Worm (Caenorhabditis elegans) whole organism, young adult: ENCODE results near the gene srh-105.

Source experiments
- B0035.1 ChIP-seq: sonication (generic microtip); optimal IDR thresholded peaks from 2 replicates; lab custom pipeline; 2016; ENCODE audit warnings: missing genetic modification characterization, mild to moderate bottlenecking, missing compliant biosample characterization, missing genotype, missing genetic modification reagents
- B0261.1 ChIP-seq: sonication (generic microtip); optimal IDR thresholded peaks from 2 replicates; lab custom pipeline; 2016; ENCODE audit warnings: mild to moderate bottlenecking, missing genetic modification characterization, moderate library complexity, missing compliant biosample characterization
- B0336.3 ChIP-seq: fragments of 200-800 bp; sonication (Bioruptor generic); IDR thresholded peaks from 2 replicates; pipeline ENCODE4 v1.3.6; 2022; ENCODE audit warnings: missing genetic modification characterization, missing compliant biosample characterization
- F39B2.1 ChIP-seq: fragments of 200-800 bp; sonication (Bioruptor generic); IDR thresholded peaks from 2 replicates; pipeline ENCODE4 v1.3.6; 2022; ENCODE audit warnings: missing genetic modification reagents, missing genetic modification characterization, missing compliant biosample characterization
- F52B5.7 ChIP-seq: sonication (generic microtip); optimal IDR thresholded peaks from 2 replicates; lab custom pipeline; 2016; ENCODE audit warnings: mild to moderate bottlenecking, missing genetic modification characterization, missing compliant biosample characterization
- Y53F4B.3 ChIP-seq: fragments of 200-800 bp; sonication (Bioruptor generic); IDR thresholded peaks from 2 replicates; pipeline ENCODE4 v1.3.6; 2022; ENCODE audit warnings: missing genetic modification reagents, missing genetic modification characterization, missing compliant biosample characterization
- Y79H2A.3 ChIP-seq: fragments of 200-800 bp; sonication (Bioruptor generic); conservative IDR thresholded peaks from 2 replicates; pipeline ENCODE4 v1.3.6; 2022; ENCODE audit warnings: missing genetic modification reagents, missing genetic modification characterization, missing compliant biosample characterization
- Y95B8A.8 ChIP-seq: fragments of 200-800 bp; sonication (Bioruptor generic); IDR thresholded peaks from 2 replicates; pipeline ENCODE4 v1.3.6; 2022; ENCODE audit warnings: missing genetic modification reagents, missing genetic modification characterization, missing compliant biosample characterization
- atf-7 ChIP-seq: sonication (generic microtip); optimal IDR thresholded peaks from 2 replicates; lab custom pipeline; 2017; ENCODE audit warnings: mild to moderate bottlenecking, missing genetic modification characterization, missing compliant biosample characterization
- chd-7 ChIP-seq: sonication (generic microtip); optimal IDR thresholded peaks from 2 replicates; lab custom pipeline; 2016; ENCODE audit warnings: mild to moderate bottlenecking, missing genetic modification characterization, moderate library complexity, missing compliant biosample characterization
- dox-1 ChIP-seq: fragments of 200-800 bp; sonication (Bioruptor generic); IDR thresholded peaks from 2 replicates; pipeline ENCODE4 v1.3.6; 2022; ENCODE audit warnings: missing genetic modification reagents, missing genetic modification characterization, missing compliant biosample characterization
- efl-1 ChIP-seq: fragments of 150-350 bp; optimal IDR thresholded peaks from 2 replicates; lab custom pipeline; 2014; ENCODE audit warnings: missing biosample characterization, missing genetic modification reagents, missing genetic modification characterization
- hlh-12 ChIP-seq: sonication (generic microtip); optimal IDR thresholded peaks from 2 replicates; lab custom pipeline; 2016; ENCODE audit warnings: missing genetic modification characterization, missing compliant biosample characterization
- hmg-1.2 ChIP-seq: fragments of 200-800 bp; sonication (Bioruptor generic); IDR thresholded peaks from 2 replicates; pipeline ENCODE4 v1.3.6; 2022; ENCODE audit warnings: missing genetic modification reagents, missing genetic modification characterization, missing compliant biosample characterization
- hrde-1 ChIP-seq: sonication (generic microtip); optimal IDR thresholded peaks from 2 replicates; lab custom pipeline; 2016; ENCODE audit warnings: missing genetic modification characterization, mild to moderate bottlenecking, missing compliant biosample characterization, moderate library complexity, missing genotype, missing genetic modification reagents, borderline replicate concordance
- let-607 ChIP-seq, 2 experiments: fragments of 200-800 bp in 1 of 2; sonication (Bioruptor generic) in 1 of 2; sonication (generic microtip) in 1 of 2; optimal IDR thresholded peaks; 2 replicates each; lab custom pipeline; 2016 to 2018; ENCODE audit warnings: mild to moderate bottlenecking in 2 of 2, missing compliant biosample characterization in 2 of 2, missing genetic modification characterization in 2 of 2, moderate library complexity in 2 of 2, missing genotype in 1 of 2
- lin-26 ChIP-seq: fragments of 200-800 bp; sonication (Bioruptor generic); IDR thresholded peaks from 2 replicates; pipeline ENCODE4 v1.3.6; 2022; ENCODE audit warnings: missing genetic modification reagents, missing genetic modification characterization, missing compliant biosample characterization
- lin-40 ChIP-seq: sonication (generic microtip); optimal IDR thresholded peaks from 2 replicates; lab custom pipeline; 2016; ENCODE audit warnings: missing genetic modification characterization, mild to moderate bottlenecking, missing compliant biosample characterization, missing genotype, missing genetic modification reagents
- lsy-27 ChIP-seq: sonication (generic microtip); optimal IDR thresholded peaks from 2 replicates; lab custom pipeline; 2017; ENCODE audit warnings: missing genetic modification characterization, mild to moderate bottlenecking, missing compliant biosample characterization, antibody characterized with exemption, missing genotype, borderline replicate concordance; ENCODE audit not compliant: insufficient read depth
- madf-8 ChIP-seq: fragments of 200-800 bp; sonication (Bioruptor generic); conservative IDR thresholded peaks from 2 replicates; pipeline ENCODE4 v1.3.6; 2022; ENCODE audit warnings: missing genetic modification reagents, missing genetic modification characterization, missing compliant biosample characterization
- mcd-1 ChIP-seq: fragments of 200-800 bp; sonication (Bioruptor generic); IDR thresholded peaks from 2 replicates; pipeline ENCODE4 v1.3.6; 2022; ENCODE audit warnings: missing genetic modification reagents, missing genetic modification characterization, missing compliant biosample characterization
- mes-4 ChIP-seq: sonication (generic microtip); optimal IDR thresholded peaks from 2 replicates; lab custom pipeline; 2016; ENCODE audit warnings: missing genotype, missing genetic modification characterization, missing compliant biosample characterization
- nfya-1 ChIP-seq: sonication (generic microtip); optimal IDR thresholded peaks from 2 replicates; lab custom pipeline; 2017; ENCODE audit warnings: antibody characterized with exemption, missing compliant biosample characterization, missing genetic modification characterization, borderline replicate concordance; ENCODE audit not compliant: insufficient read depth
- nfyb-1 ChIP-seq: fragments of 200-800 bp; sonication (Bioruptor generic); IDR thresholded peaks from 2 replicates; pipeline ENCODE4 v1.3.6; 2022; ENCODE audit warnings: missing genetic modification reagents, missing genetic modification characterization, missing compliant biosample characterization
- nhr-179 ChIP-seq: sonication (generic microtip); optimal IDR thresholded peaks from 2 replicates; lab custom pipeline; 2016; ENCODE audit warnings: mild to moderate bottlenecking, missing genetic modification characterization, missing compliant biosample characterization
- nhr-80 ChIP-seq: sonication (generic microtip); optimal IDR thresholded peaks from 2 replicates; lab custom pipeline; 2016; ENCODE audit warnings: missing genetic modification characterization, missing compliant biosample characterization
- sdz-38 ChIP-seq: sonication (generic microtip); optimal IDR thresholded peaks from 2 replicates; lab custom pipeline; 2016; ENCODE audit warnings: missing genotype, missing genetic modification characterization, missing compliant biosample characterization
- snpc-4 ChIP-seq, 5 experiments: fragments of 150-350 bp in 1 of 5; sonication (generic microtip) in 4 of 5; optimal IDR thresholded peaks; 2 replicates each; lab custom pipeline; 2014 to 2018; ENCODE audit warnings: missing genetic modification characterization in 5 of 5, missing biosample characterization in 3 of 5, antibody characterized with exemption in 2 of 5, mild to moderate bottlenecking in 2 of 5, missing compliant biosample characterization in 2 of 5, missing genotype in 2 of 5, moderate library complexity in 2 of 5, missing genetic modification reagents in 1 of 5
- tbp1 ChIP-seq: fragments of 200-800 bp; sonication (Bioruptor generic); optimal IDR thresholded peaks from 2 replicates; lab custom pipeline; 2018; ENCODE audit warnings: mild to moderate bottlenecking, missing genetic modification characterization, missing compliant biosample characterization
- tbx-9 ChIP-seq: sonication (generic microtip); optimal IDR thresholded peaks from 2 replicates; lab custom pipeline; 2016; ENCODE audit warnings: borderline replicate concordance, missing genetic modification characterization, inconsistent platforms, missing compliant biosample characterization
- unc-130 ChIP-seq: sonication (generic microtip); optimal IDR thresholded peaks from 2 replicates; lab custom pipeline; 2016; ENCODE audit warnings: missing genetic modification reagents, missing genetic modification characterization, missing compliant biosample characterization
- zfh-2 ChIP-seq: fragments of 200-800 bp; sonication (Bioruptor generic); conservative IDR thresholded peaks from 2 replicates; pipeline ENCODE4 v1.3.6; 2022; ENCODE audit warnings: missing genetic modification reagents, missing genetic modification characterization, missing compliant biosample characterization
- zim-3 ChIP-seq: sonication (generic microtip); optimal IDR thresholded peaks from 2 replicates; lab custom pipeline; 2017; ENCODE audit warnings: mild to moderate bottlenecking, missing genetic modification characterization, moderate library complexity, missing compliant biosample characterization
- ztf-18 ChIP-seq: sonication (generic microtip); optimal IDR thresholded peaks from 2 replicates; lab custom pipeline; 2016; ENCODE audit warnings: missing genotype, mild to moderate bottlenecking, missing genetic modification characterization, missing compliant biosample characterization
- ztf-28 ChIP-seq: fragments of 200-800 bp; sonication (Bioruptor generic); IDR thresholded peaks from 2 replicates; pipeline ENCODE4 v1.3.6; 2022; ENCODE audit warnings: missing genetic modification reagents, missing genetic modification characterization, missing compliant biosample characterization
- ztf-3 ChIP-seq: fragments of 200-800 bp; sonication (Bioruptor generic); optimal IDR thresholded peaks from 2 replicates; lab custom pipeline; 2018; ENCODE audit warnings: mild to moderate bottlenecking, missing genetic modification characterization, missing compliant biosample characterization

srh-105 gene

ce11 chrII:511968-512367 is 2.8 kb upstream of the srh-105 start:
- TF ChIP-seq tbp1 (GFP tag; lab: Kevin White, UChicago): no peak
- TF ChIP-seq chd-7 (tag; lab: Kevin White, UChicago): no peak
- no peak for TF ChIP-seq hrde-1 (tag; lab: Kevin White, UChicago)
- no peak for TF ChIP-seq Y79H2A.3 (GFP tag; lab: Robert Waterston, UW)
- no peak for TF ChIP-seq F52B5.7
- no peak for TF ChIP-seq let-607 (tag; optimal IDR thresholded peaks at IDR 0.05; lab: Kevin White, UChicago)

- TF ChIP-seq dox-1: no peak
- TF ChIP-seq tbp1 (GFP tag; lab: Kevin White, UChicago): no peak
- no peak for TF ChIP-seq nhr-80 (tag; lab: Kevin White, UChicago)
- TF ChIP-seq mes-4 (tag; lab: Kevin White, UChicago): no peak
- TF ChIP-seq ztf-28: no peak
- TF ChIP-seq B0035.1 (tag; lab: Kevin White, UChicago): no peak
- no peak for TF ChIP-seq nfyb-1 (GFP tag; lab: Robert Waterston, UW)
- TF ChIP-seq lin-26: no peak
- TF ChIP-seq tbx-9 (tag; lab: Kevin White, UChicago): no peak
- no peak for TF ChIP-seq zfh-2 (GFP tag; lab: Robert Waterston, UW)
- TF ChIP-seq Y53F4B.3 (GFP tag; lab: Robert Waterston, UW): no peak
- TF ChIP-seq zim-3: no peak
- no peak for TF ChIP-seq atf-7 (tag; lab: Kevin White, UChicago)
- no peak for TF ChIP-seq sdz-38 (tag; lab: Kevin White, UChicago)
- TF ChIP-seq snpc-4 (GFP tag; optimal IDR thresholded peaks at IDR 0.05; lab: Kevin White, UChicago): no peak
- TF ChIP-seq snpc-4 (tag; optimal IDR thresholded peaks at IDR 0.05; lab: Kevin White, UChicago): no peak
- TF ChIP-seq B0336.3 (GFP tag; lab: Robert Waterston, UW): no peak
These were observed 527 bp downstream of the srh-105 start for ce11 chrII:508603-509002.

ce11 chrII:506069-506468 is 3.1 kb downstream of the srh-105 start:
- no peak for TF ChIP-seq chd-7 (tag; lab: Kevin White, UChicago)
- no peak for TF ChIP-seq ztf-3 (GFP tag; lab: Kevin White, UChicago)
- TF ChIP-seq nhr-179 (tag; lab: Kevin White, UChicago): no peak
- no peak for TF ChIP-seq F39B2.1 (GFP tag; lab: Robert Waterston, UW)
- peak; percentile 56 for TF ChIP-seq efl-1
- no peak for TF ChIP-seq B0261.1
- no peak for TF ChIP-seq nfya-1
- no peak for TF ChIP-seq lsy-27
- peak; percentile 90 for TF ChIP-seq hmg-1.2
- TF ChIP-seq Y95B8A.8: no peak
- peak; percentile 76 for TF ChIP-seq mcd-1
- no peak for TF ChIP-seq hlh-12 (tag; lab: Kevin White, UChicago)
- TF ChIP-seq unc-130 (GFP tag; lab: Kevin White, UChicago): no peak
- TF ChIP-seq madf-8 (GFP tag; lab: Robert Waterston, UW): no peak
- no peak for TF ChIP-seq lin-40 (tag; lab: Kevin White, UChicago)
- TF ChIP-seq ztf-18: peak; percentile 34
- no peak for TF ChIP-seq B0035.1 (tag; lab: Kevin White, UChicago)
- TF ChIP-seq, all 124 proteins: peak for 4
